Fruit fly (Drosophila melanogaster) whole organism, embryonic: Measurements from ENCODE around the gene comm.

Source experiments
- B-H1 ChIP-seq: fragments of 200-800 bp; sonication (Bioruptor generic); IDR thresholded peaks from 3 replicates; pipeline ENCODE4 v1.3.6; 2022; ENCODE audit warnings: missing biosample characterization, missing genetic modification characterization
- B-H2 ChIP-seq: fragments of 200-800 bp; sonication (Bioruptor generic); optimal IDR thresholded peaks from 2 replicates; lab custom pipeline; 2018; ENCODE audit warnings: missing biosample characterization, mild to moderate bottlenecking, missing genetic modification characterization
- BtbVII ChIP-seq: fragments of 200-800 bp; sonication (Bioruptor generic); optimal IDR thresholded peaks from 3 replicates; lab custom pipeline; 2017; ENCODE audit warnings: missing biosample characterization, mild to moderate bottlenecking, missing genetic modification characterization
- C15 ChIP-seq: fragments of 200-800 bp; sonication (Bioruptor generic); IDR thresholded peaks from 3 replicates; pipeline ENCODE4 v1.3.6; 2022; ENCODE audit warnings: missing biosample characterization, missing genetic modification characterization
- CG10431 ChIP-seq: fragments of 200-800 bp; sonication (Bioruptor generic); optimal IDR thresholded peaks from 3 replicates; lab custom pipeline; 2018; ENCODE audit warnings: missing biosample characterization, mild to moderate bottlenecking, missing genetic modification characterization
- CG10654 ChIP-seq: fragments of 200-800 bp; sonication (Bioruptor generic); optimal IDR thresholded peaks from 2 replicates; lab custom pipeline; 2016; ENCODE audit warnings: missing biosample characterization, missing genetic modification characterization
- CG10959 ChIP-seq: fragments of 200-800 bp; sonication (Bioruptor generic); IDR thresholded peaks from 2 replicates; pipeline ENCODE4 v1.3.6; 2022; ENCODE audit warnings: missing biosample characterization, missing genetic modification characterization
- CG10979 ChIP-seq: fragments of 200-800 bp; sonication (Bioruptor generic); optimal IDR thresholded peaks from 2 replicates; lab custom pipeline; 2018; ENCODE audit warnings: missing biosample characterization, mild to moderate bottlenecking, missing genetic modification characterization, moderate library complexity
- CG11085 ChIP-seq: fragments of 200-800 bp; sonication (Bioruptor generic); IDR thresholded peaks from 2 replicates; pipeline ENCODE4 v1.3.6; 2022; ENCODE audit warnings: missing biosample characterization, missing genetic modification characterization
- CG11723 ChIP-seq: fragments of 200-800 bp; sonication (Bioruptor generic); optimal IDR thresholded peaks from 2 replicates; lab custom pipeline; 2017; ENCODE audit warnings: missing biosample characterization, mild to moderate bottlenecking, missing genetic modification characterization
- CG12071 ChIP-seq: fragments of 200-800 bp; sonication (Bioruptor generic); optimal IDR thresholded peaks from 3 replicates; lab custom pipeline; 2018; ENCODE audit warnings: missing biosample characterization, mild to moderate bottlenecking, missing genetic modification characterization
- CG12299 ChIP-seq: fragments of 200-800 bp; sonication (Bioruptor generic); optimal IDR thresholded peaks from 2 replicates; lab custom pipeline; 2018; ENCODE audit warnings: missing biosample characterization, mild to moderate bottlenecking, missing genetic modification characterization
- CG12659 ChIP-seq: fragments of 200-800 bp; sonication (Bioruptor generic); optimal IDR thresholded peaks from 3 replicates; lab custom pipeline; 2017; ENCODE audit warnings: mild to moderate bottlenecking, missing biosample characterization, missing genetic modification reagents, missing genetic modification characterization
- CG13287 ChIP-seq: fragments of 200-800 bp; sonication (Bioruptor generic); IDR thresholded peaks from 2 replicates; pipeline ENCODE4 v1.3.6; 2022; ENCODE audit warnings: missing biosample characterization, missing genetic modification characterization; ENCODE audit not compliant: partially characterized antibody
- CG13296 ChIP-seq: fragments of 200-800 bp; sonication (Bioruptor generic); optimal IDR thresholded peaks from 3 replicates; lab custom pipeline; 2018; ENCODE audit warnings: missing biosample characterization, mild to moderate bottlenecking, missing genetic modification characterization
- CG13624 ChIP-seq: fragments of 200-800 bp; sonication (Bioruptor generic); optimal IDR thresholded peaks from 2 replicates; lab custom pipeline; 2016; ENCODE audit warnings: missing biosample characterization, missing genetic modification characterization
- CG14441 ChIP-seq: fragments of 200-800 bp; sonication (Bioruptor generic); IDR thresholded peaks from 2 replicates; pipeline ENCODE4 v1.3.6; 2022; ENCODE audit warnings: missing biosample characterization, missing genetic modification characterization
- CG18011 ChIP-seq: fragments of 200-800 bp; sonication (Bioruptor generic); optimal IDR thresholded peaks from 2 replicates; lab custom pipeline; 2017; ENCODE audit warnings: missing biosample characterization, missing genetic modification characterization, mild to moderate bottlenecking, moderate library complexity, missing genotype
- CG2120 ChIP-seq: fragments of 200-800 bp; sonication (Bioruptor generic); optimal IDR thresholded peaks from 3 replicates; lab custom pipeline; 2016; ENCODE audit warnings: missing biosample characterization, missing genetic modification characterization
- CG2129 ChIP-seq: fragments of 200-800 bp; sonication (Bioruptor generic); IDR thresholded peaks from 2 replicates; pipeline ENCODE4 v1.3.6; 2022; ENCODE audit warnings: missing biosample characterization, missing genetic modification characterization; ENCODE audit not compliant: partially characterized antibody
- CG2889 ChIP-seq: fragments of 200-800 bp; sonication (Bioruptor generic); IDR thresholded peaks from 3 replicates; pipeline ENCODE4 v1.3.6; 2022; ENCODE audit warnings: missing biosample characterization, missing genetic modification characterization
- CG31224 ChIP-seq: fragments of 200-800 bp; sonication (Bioruptor generic); IDR thresholded peaks from 2 replicates; pipeline ENCODE4 v1.3.6; 2022; ENCODE audit warnings: missing biosample characterization, missing genetic modification characterization
- CG33213 ChIP-seq: fragments of 200-800 bp; sonication (Bioruptor generic); optimal IDR thresholded peaks from 3 replicates; lab custom pipeline; 2016; ENCODE audit warnings: missing biosample characterization, missing genetic modification characterization
- CG34376 ChIP-seq: fragments of 200-800 bp; sonication (Bioruptor generic); optimal IDR thresholded peaks from 2 replicates; lab custom pipeline; 2018; ENCODE audit warnings: missing biosample characterization, mild to moderate bottlenecking, missing genetic modification characterization
- CG7556 ChIP-seq: fragments of 200-800 bp; sonication (Bioruptor generic); optimal IDR thresholded peaks from 2 replicates; lab custom pipeline; 2017; ENCODE audit warnings: missing biosample characterization, mild to moderate bottlenecking, missing genetic modification characterization
- CG7745 ChIP-seq: fragments of 200-800 bp; sonication (Bioruptor generic); optimal IDR thresholded peaks from 2 replicates; lab custom pipeline; 2018; ENCODE audit warnings: missing biosample characterization, mild to moderate bottlenecking, missing genetic modification characterization, moderate library complexity
- CG7786 ChIP-seq: fragments of 200-800 bp; sonication (Bioruptor generic); optimal IDR thresholded peaks from 2 replicates; lab custom pipeline; 2016; ENCODE audit warnings: missing biosample characterization, missing genetic modification characterization
- CG9437 ChIP-seq: fragments of 200-800 bp; sonication (Bioruptor generic); optimal IDR thresholded peaks from 2 replicates; lab custom pipeline; 2018; ENCODE audit warnings: missing biosample characterization, mild to moderate bottlenecking, missing genetic modification characterization
- Deaf1 ChIP-seq: fragments of 200-800 bp; optimal IDR thresholded peaks from 3 replicates; lab custom pipeline; 2019; ENCODE audit warnings: missing biosample characterization, mild to moderate bottlenecking, missing genetic modification characterization, moderate library complexity
- Dp ChIP-seq: fragments of 200-800 bp; sonication (Bioruptor generic); optimal IDR thresholded peaks from 2 replicates; lab custom pipeline; 2018; ENCODE audit warnings: missing biosample characterization, mild to moderate bottlenecking, missing genetic modification characterization, moderate library complexity
- Gug ChIP-seq: fragments of 200-800 bp; sonication (Bioruptor generic); IDR thresholded peaks from 4 replicates; pipeline ENCODE4 v1.3.6; 2022; ENCODE audit warnings: missing biosample characterization, missing genetic modification characterization
- Hey ChIP-seq: fragments of 200-800 bp; sonication (Bioruptor generic); optimal IDR thresholded peaks from 3 replicates; lab custom pipeline; 2018; ENCODE audit warnings: missing biosample characterization, mild to moderate bottlenecking, missing genetic modification characterization
- Lim3 ChIP-seq: fragments of 200-800 bp; sonication (Bioruptor generic); IDR thresholded peaks from 2 replicates; pipeline ENCODE4 v1.3.6; 2022; ENCODE audit warnings: missing biosample characterization, missing genetic modification characterization
- NK7.1 ChIP-seq: fragments of 200-800 bp; sonication (Bioruptor generic); optimal IDR thresholded peaks from 3 replicates; lab custom pipeline; 2016; ENCODE audit warnings: missing biosample characterization, missing genetic modification characterization
- Rx ChIP-seq: fragments of 200-800 bp; sonication (Bioruptor generic); IDR thresholded peaks from 2 replicates; pipeline ENCODE4 v1.3.6; 2022; ENCODE audit warnings: missing biosample characterization, missing genetic modification characterization
- Side ChIP-seq: fragments of 200-800 bp; sonication (Bioruptor generic); optimal IDR thresholded peaks from 2 replicates; lab custom pipeline; 2016; ENCODE audit warnings: missing biosample characterization, missing genetic modification characterization
- bcd ChIP-seq: fragments of 200-800 bp; sonication (Bioruptor generic); optimal IDR thresholded peaks from 2 replicates; lab custom pipeline; 2017; ENCODE audit warnings: missing biosample characterization, mild to moderate bottlenecking, missing genetic modification characterization
- bsh ChIP-seq, 2 experiments: fragments of 200-800 bp; sonication (Bioruptor generic); optimal IDR thresholded peaks; 2 replicates each; lab custom pipeline; 2017 to 2018; ENCODE audit warnings: mild to moderate bottlenecking in 2 of 2, missing biosample characterization in 2 of 2, missing genetic modification characterization in 2 of 2, moderate library complexity in 1 of 2
- cad ChIP-seq: fragments of >200 bp; optimal IDR thresholded peaks from 2 replicates; lab custom pipeline; 2017; ENCODE audit warnings: missing biosample characterization, missing genetic modification characterization
- chm ChIP-seq: fragments of 200-800 bp; sonication (Bioruptor generic); IDR thresholded peaks from 2 replicates; pipeline ENCODE4 v1.3.6; 2022; ENCODE audit warnings: missing biosample characterization, missing genetic modification characterization
- emc ChIP-seq: fragments of 200-800 bp; sonication (Bioruptor generic); optimal IDR thresholded peaks from 2 replicates; lab custom pipeline; 2016; ENCODE audit warnings: missing biosample characterization, missing genetic modification characterization
- ewg ChIP-seq: fragments of 200-800 bp; sonication (Bioruptor generic); optimal IDR thresholded peaks from 3 replicates; lab custom pipeline; 2017; ENCODE audit warnings: mild to moderate bottlenecking, missing biosample characterization, missing genetic modification reagents, missing genetic modification characterization
- gce ChIP-seq: fragments of 200-800 bp; sonication (Bioruptor generic); IDR thresholded peaks from 3 replicates; pipeline ENCODE4 v1.3.6; 2022; ENCODE audit warnings: missing biosample characterization, missing genetic modification characterization
- h ChIP-seq: fragments of >200 bp; optimal IDR thresholded peaks from 2 replicates; lab custom pipeline; 2017
- kni ChIP-seq: fragments of 200-800 bp; sonication (Bioruptor generic); optimal IDR thresholded peaks from 3 replicates; lab custom pipeline; 2017; ENCODE audit warnings: mild to moderate bottlenecking, missing biosample characterization, missing genetic modification reagents, missing genetic modification characterization
- luna ChIP-seq: fragments of 200-800 bp; sonication (Bioruptor generic); optimal IDR thresholded peaks from 2 replicates; lab custom pipeline; 2016; ENCODE audit warnings: missing biosample characterization, missing genetic modification characterization
- nerfin-2 ChIP-seq: fragments of 200-800 bp; sonication (Bioruptor generic); IDR thresholded peaks from 2 replicates; pipeline ENCODE4 v1.3.6; 2022; ENCODE audit warnings: missing biosample characterization, missing genetic modification characterization; ENCODE audit not compliant: partially characterized antibody
- sens ChIP-seq: fragments of 200-800 bp; sonication (Bioruptor generic); peaks from one replicate; lab custom pipeline; 2016; ENCODE audit warnings: missing biosample characterization, missing genetic modification characterization
- sens-2 ChIP-seq: fragments of 200-800 bp; sonication (Bioruptor generic); IDR thresholded peaks from 2 replicates; pipeline ENCODE4 v1.3.6; 2022; ENCODE audit warnings: missing biosample characterization, missing genetic modification characterization
- so ChIP-seq: fragments of 200-800 bp; sonication (Bioruptor generic); IDR thresholded peaks from 3 replicates; pipeline ENCODE4 v1.3.6; 2022; ENCODE audit warnings: missing biosample characterization, missing genetic modification characterization
- ttk ChIP-seq: fragments of 200-800 bp; sonication (Bioruptor generic); IDR thresholded peaks from 2 replicates; pipeline ENCODE4 v2.1.2; 2022; ENCODE audit warnings: missing biosample characterization, missing genetic modification characterization
- twi ChIP-seq: fragments of 200-800 bp; optimal IDR thresholded peaks from 2 replicates; lab custom pipeline; 2019; ENCODE audit warnings: missing biosample characterization, mild to moderate bottlenecking, missing genetic modification characterization, moderate library complexity

Gene comm

DNA sequence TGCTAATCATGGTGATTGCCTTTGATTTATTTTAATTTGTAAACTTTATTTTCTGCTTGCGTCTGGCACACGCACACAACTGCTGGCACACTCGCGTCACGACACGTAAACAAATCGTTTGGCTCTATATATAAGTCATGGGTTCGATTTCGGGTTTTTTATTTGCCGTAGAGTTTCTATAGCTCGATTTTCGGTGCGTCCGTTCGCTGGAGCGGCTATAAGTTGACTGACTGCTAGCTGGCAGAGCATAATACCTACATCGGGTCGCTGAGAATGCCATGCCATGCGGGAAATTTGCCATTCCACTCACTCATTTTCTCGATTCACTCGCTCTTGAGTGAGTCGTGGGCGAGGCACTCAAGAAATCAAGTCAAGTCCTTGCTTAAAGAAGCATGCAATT lies at the start of gene comm (continued):
- TF ChIP-seq CG10431 (GFP tag; lab: Kevin White, UChicago) (peak; percentile 29), CG10979 (tag; lab: Kevin White, UChicago) (peak; percentile 31), Hey (no peak), twi (tag; lab: Kevin White, UChicago) (peak; percentile 26), CG12071 (GFP tag; lab: Kevin White, UChicago) (peak; percentile 57), Deaf1 (tag; lab: Kevin White, UChicago) (peak; percentile 81), CG13296 (GFP tag; lab: Kevin White, UChicago) (peak; percentile 29), CG10959 (GFP tag; lab: Robert Waterston, UW) (no peak), h (lab: Kevin White, UChicago) (no peak), CG7556 (GFP tag; lab: Kevin White, UChicago) (no peak), BtbVII (GFP tag; lab: Kevin White, UChicago) (peak; percentile 5), cad (GFP tag; lab: Kevin White, UChicago) (no peak), so (GFP tag; lab: Robert Waterston, UW) (0 out of 3 replicates have a peak, but pooled peaks have one; percentile 70), ewg (GFP tag; lab: Kevin White, UChicago) (peak; percentile 38), CG12299 (tag; lab: Kevin White, UChicago) (peak; percentile 32), sens (GFP tag; lab: Kevin White, UChicago) (peak; percentile 87), nerfin-2 (GFP tag; lab: Robert Waterston, UW) (no peak), CG10654 (GFP tag; lab: Kevin White, UChicago) (no peak), CG13624 (GFP tag; lab: Kevin White, UChicago) (peak; percentile 31), B-H2 (peak; percentile 8), Rx (GFP tag; lab: Robert Waterston, UW) (no peak), C15 (GFP tag; lab: Robert Waterston, UW) (0 out of 3 replicates have a peak, but pooled peaks have one; percentile 16), CG7786 (no peak), luna (no peak), NK7.1 (GFP tag; lab: Kevin White, UChicago) (no peak), CG33213 (GFP tag; lab: Kevin White, UChicago) (no peak), Side (GFP tag; lab: Kevin White, UChicago) (peak; percentile 3), CG7745 (tag; lab: Kevin White, UChicago) (peak; percentile 41), CG2889 (no peak), CG31224 (GFP tag; lab: Robert Waterston, UW) (no peak), CG11723 (GFP tag; lab: Kevin White, UChicago) (no peak), Lim3 (GFP tag; lab: Robert Waterston, UW) (no peak), sens-2 (GFP tag; lab: Robert Waterston, UW) (no peak), chm (GFP tag; lab: Robert Waterston, UW) (peak; percentile 95), Dp (GFP tag; lab: Kevin White, UChicago) (no peak), Gug (no peak), bcd (GFP tag; lab: Kevin White, UChicago) (peak; percentile 31), CG9437 (GFP tag; lab: Kevin White, UChicago) (peak; percentile 42), CG2129 (GFP tag; lab: Robert Waterston, UW) (no peak), ttk (no peak), emc (GFP tag; lab: Kevin White, UChicago) (no peak), CG2120 (GFP tag; lab: Kevin White, UChicago) (peak; percentile 6), CG11085 (GFP tag; lab: Robert Waterston, UW) (no peak), CG34376 (GFP tag; lab: Kevin White, UChicago) (peak; percentile 45), CG14441 (GFP tag; lab: Robert Waterston, UW) (no peak), B-H1 (GFP tag; lab: Robert Waterston, UW) (no peak; the same call in 2 of the 3 replicates), bsh (GFP tag; optimal IDR thresholded peaks at IDR 0.05; lab: Kevin White, UChicago) (peak in 1 of 2 experiments; percentile 8), CG18011 (no peak), CG12659 (no peak), gce (no peak; the same call in 2 of the 3 replicates), kni (peak; percentile 66), CG13287 (peak; percentile 70; the same call in 1 of the 2 replicates)
